Fruit fly (Drosophila melanogaster): ENCODE data around the gene Ir85a.

dm6 chr3R:8772591-8772990, 21.9 kb upstream of the Ir85a start, which contains the start of gene CG13318:
- no peak for TF ChIP-seq bcd (GFP tag; optimal IDR thresholded peaks at IDR 0.05)
- no peak for TF ChIP-seq nerfin-2 (GFP tag; IDR thresholded peaks at IDR 0.05; ENCODE audit: partially characterized antibody)
- TF ChIP-seq CG3838 (GFP tag; optimal IDR thresholded peaks at IDR 0.05) = no peak
- TF ChIP-seq kay (GFP tag; optimal IDR thresholded peaks at IDR 0.05) = no peak
- TF ChIP-seq ci (GFP tag; IDR thresholded peaks at IDR 0.05) = no peak
- no peak for TF ChIP-seq CG8290 (GFP tag; optimal IDR thresholded peaks at IDR 0.05)
- no peak for TF ChIP-seq CG8290 (tag; optimal IDR thresholded peaks at IDR 0.05)
- TF ChIP-seq gem (tag; optimal IDR thresholded peaks at IDR 0.05) = no peak
- TF ChIP-seq pan (optimal IDR thresholded peaks at IDR 0.05) = no peak
- no peak for TF ChIP-seq pan (GFP tag; optimal IDR thresholded peaks at IDR 0.05 in 1 of 2, IDR thresholded peaks at IDR 0.05 in 1 of 2)
- TF ChIP-seq ara (GFP tag; IDR thresholded peaks at IDR 0.05) = no peak
- no peak for TF ChIP-seq Atf3 (GFP tag; optimal IDR thresholded peaks at IDR 0.05)
- no peak for TF ChIP-seq NfI (GFP tag; optimal IDR thresholded peaks at IDR 0.05)
- TF ChIP-seq h (optimal IDR thresholded peaks at IDR 0.05) = no peak
- TF ChIP-seq CG17829 (tag; optimal IDR thresholded peaks at IDR 0.05) = no peak
- TF ChIP-seq usp (GFP tag; optimal IDR thresholded peaks at IDR 0.05) = no peak

All from whole organism, embryonic.